Worm (Caenorhabditis elegans) whole organism, L4 larva: Measurements from ENCODE around the gene cat-1.

ENCODE experiments used
- R02D3.7 ChIP-seq: fragments of 150-350 bp; sonication (generic microtip); optimal IDR thresholded peaks from 3 replicates; lab custom pipeline; 2014; ENCODE audit warnings: missing biosample characterization, missing genetic modification characterization
- T20F7.1 ChIP-seq: fragments of 200-800 bp; sonication (Bioruptor generic); optimal IDR thresholded peaks from 2 replicates; lab custom pipeline; 2018; ENCODE audit warnings: mild to moderate bottlenecking, missing genetic modification characterization, missing compliant biosample characterization
- Y105C5A.15 ChIP-seq: fragments of 200-800 bp; sonication (Bioruptor generic); IDR thresholded peaks from 2 replicates; pipeline ENCODE4 v1.3.6; 2022; ENCODE audit warnings: missing genetic modification characterization, missing compliant biosample characterization
- Y48G9A.11 ChIP-seq: fragments of 200-800 bp; sonication (Bioruptor generic); IDR thresholded peaks from 2 replicates; pipeline ENCODE4 v1.3.6; 2022; ENCODE audit warnings: missing genetic modification reagents, missing genetic modification characterization, missing compliant biosample characterization
- Y5F2A.4 ChIP-seq: fragments of 200-800 bp; sonication (Bioruptor generic); optimal IDR thresholded peaks from 2 replicates; lab custom pipeline; 2018; ENCODE audit warnings: mild to moderate bottlenecking, missing genetic modification characterization, missing compliant biosample characterization
- ZK337.2 ChIP-seq: fragments of 200-800 bp; sonication (Bioruptor generic); IDR thresholded peaks from 2 replicates; pipeline ENCODE4 v1.3.6; 2022; ENCODE audit warnings: missing genetic modification reagents, missing genetic modification characterization, missing compliant biosample characterization
- ZK546.5 ChIP-seq, 2 experiments: sonication (generic microtip); optimal IDR thresholded peaks; 2 replicates each; lab custom pipeline; 2017; ENCODE audit warnings: missing biosample characterization in 2 of 2, missing genetic modification characterization in 2 of 2
- aha-1 ChIP-seq: fragments of 150-350 bp; peaks from one replicate; lab custom pipeline; 2014; ENCODE audit warnings: missing biosample characterization, missing genetic modification characterization
- arid-1 ChIP-seq: fragments of 200-800 bp; sonication (Bioruptor generic); conservative IDR thresholded peaks from 2 replicates; pipeline ENCODE4 v1.3.6; 2022; ENCODE audit warnings: missing genetic modification reagents, missing genetic modification characterization, missing compliant biosample characterization
- attf-4 ChIP-seq: sonication (generic microtip); optimal IDR thresholded peaks from 3 replicates; lab custom pipeline; 2017; ENCODE audit warnings: missing biosample characterization, missing genetic modification characterization
- ceh-62 ChIP-seq: sonication (generic microtip); optimal IDR thresholded peaks from 2 replicates; lab custom pipeline; 2017; ENCODE audit warnings: missing biosample characterization, missing genetic modification characterization
- cey-2 ChIP-seq: sonication (generic microtip); optimal IDR thresholded peaks from 3 replicates; lab custom pipeline; 2017; ENCODE audit warnings: missing genetic modification characterization, mild to moderate bottlenecking, missing compliant biosample characterization, antibody characterized with exemption, borderline replicate concordance; ENCODE audit not compliant: insufficient read depth
- ctbp-1 ChIP-seq: fragments of 200-800 bp; sonication (Bioruptor generic); IDR thresholded peaks from 2 replicates; pipeline ENCODE4 v1.3.6; 2022; ENCODE audit warnings: missing genetic modification reagents, missing genetic modification characterization, missing compliant biosample characterization
- daf-19 ChIP-seq: fragments of 200-800 bp; sonication (Bioruptor generic); conservative IDR thresholded peaks from 2 replicates; pipeline ENCODE4 v1.3.6; 2022; ENCODE audit warnings: missing genetic modification characterization, missing compliant biosample characterization
- dmd-8 ChIP-seq: fragments of 200-800 bp; sonication (Bioruptor generic); IDR thresholded peaks from 2 replicates; pipeline ENCODE4 v1.3.6; 2022; ENCODE audit warnings: missing genetic modification characterization, missing compliant biosample characterization
- dmd-9 ChIP-seq: fragments of 200-800 bp; sonication (Bioruptor generic); IDR thresholded peaks from 2 replicates; pipeline ENCODE4 v1.3.6; 2022; ENCODE audit warnings: missing genetic modification reagents, missing genetic modification characterization, missing compliant biosample characterization
- dpl-1 ChIP-seq: fragments of 150-350 bp; optimal IDR thresholded peaks from 2 replicates; lab custom pipeline; 2014; ENCODE audit warnings: missing biosample characterization, missing genetic modification reagents, missing genetic modification characterization
- egl-43 ChIP-seq: fragments of 200-800 bp; sonication (Bioruptor generic); IDR thresholded peaks from 2 replicates; pipeline ENCODE4 v1.3.6; 2022; ENCODE audit warnings: missing genetic modification reagents, missing genetic modification characterization, missing compliant biosample characterization
- gei-8 ChIP-seq: fragments of 200-800 bp; sonication (Bioruptor generic); optimal IDR thresholded peaks from 2 replicates; lab custom pipeline; 2018; ENCODE audit warnings: mild to moderate bottlenecking, missing genetic modification characterization, missing compliant biosample characterization
- hlh-11 ChIP-seq: fragments of 200-800 bp; sonication (Bioruptor generic); optimal IDR thresholded peaks from 2 replicates; lab custom pipeline; 2018; ENCODE audit warnings: mild to moderate bottlenecking, missing genetic modification characterization, missing compliant biosample characterization
- lim-7 ChIP-seq: fragments of 200-800 bp; sonication (Bioruptor generic); IDR thresholded peaks from 2 replicates; pipeline ENCODE4 v1.3.6; 2022; ENCODE audit warnings: missing genetic modification characterization, missing compliant biosample characterization
- lin-13 ChIP-seq: fragments of 150-350 bp; optimal IDR thresholded peaks from 2 replicates; lab custom pipeline; 2014; ENCODE audit warnings: missing biosample characterization, missing genetic modification reagents, missing genetic modification characterization
- lin-15B ChIP-seq: fragments of 150-350 bp; sonication (generic microtip); optimal IDR thresholded peaks from 3 replicates; lab custom pipeline; 2014; ENCODE audit warnings: missing biosample characterization, missing genetic modification characterization
- madf-5 ChIP-seq, 2 experiments: fragments of 200-800 bp; sonication (Bioruptor generic); IDR thresholded peaks; 2 replicates each; pipeline ENCODE4 v1.3.6; 2022; ENCODE audit warnings: missing compliant biosample characterization in 2 of 2, missing genetic modification characterization in 2 of 2
- mdt-29 ChIP-seq: fragments of 200-800 bp; sonication (Bioruptor generic); IDR thresholded peaks from 2 replicates; pipeline ENCODE4 v1.3.6; 2022; ENCODE audit warnings: missing genetic modification reagents, missing genetic modification characterization, missing compliant biosample characterization
- mep-1 ChIP-seq: fragments of 150-350 bp; sonication (generic microtip); optimal IDR thresholded peaks from 3 replicates; lab custom pipeline; 2014; ENCODE audit warnings: missing biosample characterization, missing genetic modification characterization
- mes-2 ChIP-seq: sonication (generic microtip); optimal IDR thresholded peaks from 2 replicates; lab custom pipeline; 2016; ENCODE audit warnings: missing genotype, mild to moderate bottlenecking, missing genetic modification characterization, missing compliant biosample characterization; ENCODE audit not compliant: poor library complexity, severe bottlenecking
- mxl-2 ChIP-seq: fragments of 200-800 bp; sonication (Bioruptor generic); conservative IDR thresholded peaks from 2 replicates; pipeline ENCODE4 v1.3.6; 2022; ENCODE audit warnings: missing genetic modification reagents, missing genetic modification characterization, missing compliant biosample characterization
- nhr-237 ChIP-seq: sonication (generic microtip); optimal IDR thresholded peaks from 2 replicates; lab custom pipeline; 2017; ENCODE audit warnings: missing biosample characterization, missing genetic modification characterization
- nhr-28 ChIP-seq: fragments of 150-350 bp; optimal IDR thresholded peaks from 2 replicates; lab custom pipeline; 2014; ENCODE audit warnings: missing biosample characterization, missing genetic modification characterization
- nhr-42 ChIP-seq: fragments of 200-800 bp; sonication (Bioruptor generic); IDR thresholded peaks from 2 replicates; pipeline ENCODE4 v1.3.6; 2022; ENCODE audit warnings: missing genetic modification characterization, missing compliant biosample characterization
- nhr-48 ChIP-seq: sonication (generic microtip); optimal IDR thresholded peaks from 2 replicates; lab custom pipeline; 2016; ENCODE audit warnings: mild to moderate bottlenecking, missing genetic modification characterization, missing compliant biosample characterization
- nhr-77 ChIP-seq: fragments of 150-350 bp; optimal IDR thresholded peaks from 2 replicates; lab custom pipeline; 2014; ENCODE audit warnings: missing biosample characterization, missing genetic modification characterization
- sdz-12 ChIP-seq: fragments of 200-800 bp; sonication (Bioruptor generic); optimal IDR thresholded peaks from 2 replicates; lab custom pipeline; 2018; ENCODE audit warnings: mild to moderate bottlenecking, missing genetic modification characterization, missing compliant biosample characterization
- snpc-4 ChIP-seq: fragments of 150-350 bp; optimal IDR thresholded peaks from 2 replicates; lab custom pipeline; 2014; ENCODE audit warnings: missing biosample characterization, missing genetic modification characterization
- spr-1 ChIP-seq: sonication (generic microtip); optimal IDR thresholded peaks from 2 replicates; lab custom pipeline; 2016; ENCODE audit warnings: mild to moderate bottlenecking, missing genetic modification characterization, missing compliant biosample characterization
- tra-1 ChIP-seq: fragments of 200-800 bp; sonication (Bioruptor generic); IDR thresholded peaks from 2 replicates; pipeline ENCODE4 v1.3.6; 2022; ENCODE audit warnings: missing genetic modification reagents, missing genetic modification characterization, missing compliant biosample characterization
- unc-39 ChIP-seq: sonication (generic microtip); optimal IDR thresholded peaks from 2 replicates; lab custom pipeline; 2017; ENCODE audit warnings: missing biosample characterization, missing genetic modification characterization
- zag-1 ChIP-seq: fragments of 150-350 bp; optimal IDR thresholded peaks from 2 replicates; lab custom pipeline; 2014; ENCODE audit warnings: missing biosample characterization, missing genetic modification characterization
- zfp-2 ChIP-seq: sonication (generic microtip); optimal IDR thresholded peaks from 2 replicates; lab custom pipeline; 2016; ENCODE audit warnings: mild to moderate bottlenecking, missing genetic modification characterization, missing compliant biosample characterization
- zfp-3 ChIP-seq: fragments of 200-800 bp; sonication (Bioruptor generic); conservative IDR thresholded peaks from 2 replicates; pipeline ENCODE4 v1.3.6; 2022; ENCODE audit warnings: missing genetic modification reagents, missing genetic modification characterization, missing compliant biosample characterization
- zip-2 ChIP-seq: fragments of 150-350 bp; optimal IDR thresholded peaks from 2 replicates; lab custom pipeline; 2014; ENCODE audit warnings: missing biosample characterization, missing genetic modification characterization

cat-1 gene

DNA sequence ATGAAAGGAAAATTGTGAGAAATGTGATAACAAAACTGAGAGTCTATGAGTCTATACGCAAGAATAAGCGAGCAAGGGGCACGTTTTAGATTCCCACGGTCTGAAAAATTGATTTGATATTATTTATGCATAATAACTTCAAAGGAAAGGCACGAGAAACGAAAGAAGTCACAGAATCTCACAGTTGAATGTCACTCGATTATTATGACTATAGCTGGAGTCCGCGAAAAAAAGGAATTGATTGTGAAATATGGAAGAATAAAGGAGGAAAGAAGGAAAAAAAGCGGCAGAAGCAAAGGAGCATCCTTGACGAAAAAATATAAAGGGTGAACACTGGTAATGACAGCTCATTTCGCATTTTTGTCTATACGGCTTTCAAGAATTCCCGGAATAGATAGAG lies at the start of gene cat-1:
Gene cat-1, minus strand, starts transcription at position 101 of the 400 bp plus-strand sequence.
- TF ChIP-seq ceh-62 (tag; lab: Kevin White, UChicago) (no peak), dmd-9 (GFP tag; lab: Robert Waterston, UW) (no peak), egl-43 (GFP tag; lab: Robert Waterston, UW) (no peak), mxl-2 (GFP tag; lab: Robert Waterston, UW) (no peak), ZK546.5 (tag; optimal IDR thresholded peaks at IDR 0.05; lab: Kevin White, UChicago) (no peak), Y105C5A.15 (no peak), mes-2 (no peak), spr-1 (tag; lab: Kevin White, UChicago) (no peak), gei-8 (GFP tag; lab: Kevin White, UChicago) (no peak), mdt-29 (GFP tag; lab: Robert Waterston, UW) (no peak), mep-1 (tag; lab: Kevin White, UChicago) (no peak), zip-2 (tag; lab: Kevin White, UChicago) (no peak), nhr-28 (tag; lab: Kevin White, UChicago) (no peak), zag-1 (tag; lab: Kevin White, UChicago) (no peak), ZK337.2 (GFP tag; lab: Robert Waterston, UW) (no peak), sdz-12 (GFP tag; lab: Kevin White, UChicago) (no peak), ctbp-1 (no peak)

ce11 chrX:5753141-5753540 lies 42.6 kb upstream of the cat-1 start:
- TF ChIP-seq snpc-4 (tag; lab: Kevin White, UChicago) (peak; percentile 57), aha-1 (tag; lab: Kevin White, UChicago) (peak; percentile 85), madf-5 (GFP tag; IDR thresholded peaks at IDR 0.05; lab: Robert Waterston, UW) (no peak)

- TF ChIP-seq dmd-9 (GFP tag; lab: Robert Waterston, UW) = no peak
- no peak for TF ChIP-seq nhr-77 (tag; lab: Kevin White, UChicago)
- no peak for TF ChIP-seq cey-2 (tag; lab: Kevin White, UChicago)
- TF ChIP-seq Y48G9A.11 (GFP tag; lab: Robert Waterston, UW) = no peak
- no peak for TF ChIP-seq R02D3.7 (tag; lab: Kevin White, UChicago)
- no peak for TF ChIP-seq arid-1
- TF ChIP-seq zfp-2 (tag; lab: Kevin White, UChicago) = no peak
- no peak for TF ChIP-seq lin-15B (tag; lab: Kevin White, UChicago)
- TF ChIP-seq tra-1 (GFP tag; lab: Robert Waterston, UW) = no peak
- no peak for TF ChIP-seq zfp-3 (GFP tag; lab: Robert Waterston, UW)
- TF ChIP-seq unc-39 = no peak
- no peak for TF ChIP-seq nhr-48 (tag; lab: Kevin White, UChicago)
- no peak for TF ChIP-seq attf-4
- TF ChIP-seq daf-19 (GFP tag; lab: Robert Waterston, UW) = no peak
- TF ChIP-seq T20F7.1 = no peak
- no peak for TF ChIP-seq lin-13
- TF ChIP-seq, all 104 proteins: peak for 0
These were observed 36.1 kb upstream of the cat-1 start for ce11 chrX:5746665-5747064.

ce11 chrX:5743209-5743608 lies 32.7 kb upstream of the cat-1 start, which contains the start of gene gnrr-4:
Gene gnrr-4 (minus strand): TSS chrX:5743309.
- TF ChIP-seq mdt-29 (GFP tag; lab: Robert Waterston, UW) (no peak), nhr-42 (no peak), mes-2 (no peak), nhr-77 (tag; lab: Kevin White, UChicago) (no peak), lim-7 (GFP tag; lab: Robert Waterston, UW) (no peak), ZK337.2 (GFP tag; lab: Robert Waterston, UW) (no peak), nhr-237 (tag; lab: Kevin White, UChicago) (no peak), dmd-8 (GFP tag; lab: Robert Waterston, UW) (no peak), snpc-4 (tag; lab: Kevin White, UChicago) (no peak), hlh-11 (tag; lab: Kevin White, UChicago) (no peak), dpl-1 (GFP tag; lab: Kevin White, UChicago) (no peak), Y5F2A.4 (GFP tag; lab: Kevin White, UChicago) (no peak)
